Worm (Caenorhabditis elegans) whole organism, L4 larva: Measurements from ENCODE around the gene srlf-33.

ENCODE experiments used
- F10B5.3 ChIP-seq: sonication (generic microtip); optimal IDR thresholded peaks from 2 replicates; lab custom pipeline; 2016; ENCODE audit warnings: mild to moderate bottlenecking, missing genetic modification characterization, missing compliant biosample characterization
- daf-19 ChIP-seq: fragments of 200-800 bp; sonication (Bioruptor generic); conservative IDR thresholded peaks from 2 replicates; pipeline ENCODE4 v1.3.6; 2022; ENCODE audit warnings: missing genetic modification characterization, missing compliant biosample characterization
- dmd-9 ChIP-seq: fragments of 200-800 bp; sonication (Bioruptor generic); IDR thresholded peaks from 2 replicates; pipeline ENCODE4 v1.3.6; 2022; ENCODE audit warnings: missing genetic modification reagents, missing genetic modification characterization, missing compliant biosample characterization
- nhr-11 ChIP-seq: fragments of 150-350 bp; optimal IDR thresholded peaks from 2 replicates; lab custom pipeline; 2014; ENCODE audit warnings: missing biosample characterization, missing genetic modification characterization
- pha-4 ChIP-seq, 2 experiments: fragments of 150-350 bp in 1 of 2; fragments of 200-800 bp in 1 of 2; sonication (Bioruptor generic) in 1 of 2; IDR thresholded peaks in 1 of 2; optimal IDR thresholded peaks in 1 of 2; 2 replicates each; pipeline versions ENCODE4 v1.3.6 to Lab custom; 2014 to 2022; ENCODE audit warnings: missing genetic modification characterization in 2 of 2, missing genetic modification reagents in 2 of 2, missing biosample characterization in 1 of 2, missing compliant biosample characterization in 1 of 2
- sdz-12 ChIP-seq: fragments of 200-800 bp; sonication (Bioruptor generic); optimal IDR thresholded peaks from 2 replicates; lab custom pipeline; 2018; ENCODE audit warnings: mild to moderate bottlenecking, missing genetic modification characterization, missing compliant biosample characterization
- spr-3 ChIP-seq: fragments of 200-800 bp; sonication (Bioruptor generic); optimal IDR thresholded peaks from 2 replicates; lab custom pipeline; 2018; ENCODE audit warnings: mild to moderate bottlenecking, missing genetic modification characterization, missing compliant biosample characterization
- unc-62 ChIP-seq, 3 experiments: fragments of 150-350 bp in 1 of 3; sonication (generic microtip); optimal IDR thresholded peaks in 2 of 3; peaks in 1 of 3; 1 replicate in 1 of 3; 2 replicates in 2 of 3; lab custom pipeline; 2014 to 2017; ENCODE audit warnings: missing biosample characterization in 3 of 3, missing genetic modification characterization in 3 of 3, missing genetic modification reagents in 3 of 3, missing genotype in 1 of 3

DNA sequence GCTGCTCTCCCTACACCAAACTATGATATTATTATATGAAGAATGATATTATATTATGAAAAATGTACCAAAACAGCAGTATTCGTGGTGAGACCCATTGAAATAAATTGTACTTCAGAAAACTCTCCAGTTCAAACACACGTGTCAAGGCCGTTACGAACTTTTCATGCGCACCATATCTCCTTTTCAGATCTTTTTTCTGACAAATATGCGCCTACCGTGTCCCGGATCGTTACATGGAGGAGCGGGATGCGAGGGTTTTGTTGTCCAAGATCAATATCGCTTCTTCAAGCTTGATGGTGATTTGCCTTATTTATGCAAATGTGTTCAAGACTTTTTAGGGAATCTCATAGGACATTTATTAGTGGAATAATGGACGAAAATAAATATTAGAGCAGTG is 21.6 kb downstream of the srlf-33 start:
- TF ChIP-seq unc-62 (GFP tag; optimal IDR thresholded peaks at IDR 0.05 in 1 of 2; lab: Kevin White, UChicago) (no peak), unc-62 (tag; optimal IDR thresholded peaks at IDR 0.05; lab: Kevin White, UChicago) (no peak), spr-3 (GFP tag; lab: Kevin White, UChicago) (no peak), nhr-11 (no peak), daf-19 (GFP tag; lab: Robert Waterston, UW) (no peak), sdz-12 (GFP tag; lab: Kevin White, UChicago) (no peak), pha-4 (GFP tag; IDR thresholded peaks at IDR 0.05; lab: Robert Waterston, UW) (no peak), pha-4 (tag; optimal IDR thresholded peaks at IDR 0.05; lab: Kevin White, UChicago) (no peak), F10B5.3 (tag; lab: Kevin White, UChicago) (no peak), dmd-9 (GFP tag; lab: Robert Waterston, UW) (no peak)
